Worm (Caenorhabditis elegans) whole organism, L4 larva: Measurements from ENCODE around the gene ZK1307.4.

Source experiments
- F37D6.2 ChIP-seq: sonication (generic microtip); optimal IDR thresholded peaks from 2 replicates; lab custom pipeline; 2016; ENCODE audit warnings: mild to moderate bottlenecking, missing genetic modification characterization, missing compliant biosample characterization
- F49E8.2 ChIP-seq: sonication (generic microtip); optimal IDR thresholded peaks from 2 replicates; lab custom pipeline; 2016; ENCODE audit warnings: missing compliant biosample characterization, mild to moderate bottlenecking, missing genetic modification characterization, borderline replicate concordance
- R02D3.7 ChIP-seq: fragments of 150-350 bp; sonication (generic microtip); optimal IDR thresholded peaks from 3 replicates; lab custom pipeline; 2014; ENCODE audit warnings: missing biosample characterization, missing genetic modification characterization
- T20F7.1 ChIP-seq: fragments of 200-800 bp; sonication (Bioruptor generic); optimal IDR thresholded peaks from 2 replicates; lab custom pipeline; 2018; ENCODE audit warnings: mild to moderate bottlenecking, missing genetic modification characterization, missing compliant biosample characterization
- T26A8.4 ChIP-seq: fragments of 200-800 bp; sonication (Bioruptor generic); IDR thresholded peaks from 2 replicates; pipeline ENCODE4 v1.3.6; 2022; ENCODE audit warnings: missing genetic modification characterization, missing compliant biosample characterization
- Y105C5A.15 ChIP-seq: fragments of 200-800 bp; sonication (Bioruptor generic); IDR thresholded peaks from 2 replicates; pipeline ENCODE4 v1.3.6; 2022; ENCODE audit warnings: missing genetic modification characterization, missing compliant biosample characterization
- Y48G9A.11 ChIP-seq: fragments of 200-800 bp; sonication (Bioruptor generic); IDR thresholded peaks from 2 replicates; pipeline ENCODE4 v1.3.6; 2022; ENCODE audit warnings: missing genetic modification reagents, missing genetic modification characterization, missing compliant biosample characterization
- Y5F2A.4 ChIP-seq: fragments of 200-800 bp; sonication (Bioruptor generic); optimal IDR thresholded peaks from 2 replicates; lab custom pipeline; 2018; ENCODE audit warnings: mild to moderate bottlenecking, missing genetic modification characterization, missing compliant biosample characterization
- ZK546.5 ChIP-seq, 2 experiments: sonication (generic microtip); optimal IDR thresholded peaks; 2 replicates each; lab custom pipeline; 2017; ENCODE audit warnings: missing biosample characterization in 2 of 2, missing genetic modification characterization in 2 of 2
- aha-1 ChIP-seq: fragments of 150-350 bp; peaks from one replicate; lab custom pipeline; 2014; ENCODE audit warnings: missing biosample characterization, missing genetic modification characterization
- ama-1 ChIP-seq: fragments of 150-350 bp; optimal IDR thresholded peaks from 2 replicates; lab custom pipeline; 2014; ENCODE audit warnings: inconsistent platforms, mixed read lengths
- arid-1 ChIP-seq: fragments of 200-800 bp; sonication (Bioruptor generic); conservative IDR thresholded peaks from 2 replicates; pipeline ENCODE4 v1.3.6; 2022; ENCODE audit warnings: missing genetic modification reagents, missing genetic modification characterization, missing compliant biosample characterization
- attf-4 ChIP-seq: sonication (generic microtip); optimal IDR thresholded peaks from 3 replicates; lab custom pipeline; 2017; ENCODE audit warnings: missing biosample characterization, missing genetic modification characterization
- ceh-82 ChIP-seq: sonication (generic microtip); optimal IDR thresholded peaks from 2 replicates; lab custom pipeline; 2017; ENCODE audit warnings: missing biosample characterization, missing genetic modification characterization
- ctbp-1 ChIP-seq: fragments of 200-800 bp; sonication (Bioruptor generic); IDR thresholded peaks from 2 replicates; pipeline ENCODE4 v1.3.6; 2022; ENCODE audit warnings: missing genetic modification reagents, missing genetic modification characterization, missing compliant biosample characterization
- daf-12 ChIP-seq: fragments of 150-350 bp; optimal IDR thresholded peaks from 2 replicates; lab custom pipeline; 2014; ENCODE audit warnings: missing biosample characterization, missing genetic modification reagents, missing genetic modification characterization
- daf-16 ChIP-seq, 3 experiments: sonication (generic microtip); optimal IDR thresholded peaks; 2 replicates each; lab custom pipeline; 2016 to 2017; ENCODE audit warnings: missing genetic modification characterization in 3 of 3, missing genetic modification reagents in 3 of 3, mild to moderate bottlenecking in 2 of 3, missing compliant biosample characterization in 2 of 3, missing biosample characterization in 1 of 3, moderate library complexity in 1 of 3
- dmd-6 ChIP-seq: fragments of 200-800 bp; sonication (Bioruptor generic); IDR thresholded peaks from 2 replicates; pipeline ENCODE4 v1.3.6; 2022; ENCODE audit warnings: missing genetic modification reagents, missing genetic modification characterization, missing compliant biosample characterization
- duxl-1 ChIP-seq: sonication (generic microtip); optimal IDR thresholded peaks from 2 replicates; lab custom pipeline; 2016; ENCODE audit warnings: mild to moderate bottlenecking, missing genetic modification characterization, moderate library complexity, missing compliant biosample characterization; ENCODE audit not compliant: poor library complexity
- dve-1 ChIP-seq: sonication (generic microtip); optimal IDR thresholded peaks from 2 replicates; lab custom pipeline; 2017; ENCODE audit warnings: antibody characterized with exemption, mild to moderate bottlenecking, missing genetic modification characterization, missing compliant biosample characterization; ENCODE audit not compliant: insufficient read depth
- egl-43 ChIP-seq: fragments of 200-800 bp; sonication (Bioruptor generic); IDR thresholded peaks from 2 replicates; pipeline ENCODE4 v1.3.6; 2022; ENCODE audit warnings: missing genetic modification reagents, missing genetic modification characterization, missing compliant biosample characterization
- hif-1 ChIP-seq, 2 experiments: sonication (generic microtip); optimal IDR thresholded peaks; 2 replicates each; lab custom pipeline; 2016 to 2017; ENCODE audit warnings: missing compliant biosample characterization in 2 of 2, missing genetic modification characterization in 2 of 2, missing genetic modification reagents in 2 of 2, missing genotype in 2 of 2, mild to moderate bottlenecking in 1 of 2
- hlh-11 ChIP-seq: fragments of 200-800 bp; sonication (Bioruptor generic); optimal IDR thresholded peaks from 2 replicates; lab custom pipeline; 2018; ENCODE audit warnings: mild to moderate bottlenecking, missing genetic modification characterization, missing compliant biosample characterization
- hlh-30 ChIP-seq: sonication (generic microtip); optimal IDR thresholded peaks from 2 replicates; lab custom pipeline; 2017; ENCODE audit warnings: antibody characterized with exemption, mild to moderate bottlenecking, missing genetic modification characterization, missing compliant biosample characterization; ENCODE audit not compliant: insufficient read depth
- lin-1 ChIP-seq: fragments of 200-800 bp; sonication (Bioruptor generic); IDR thresholded peaks from 2 replicates; pipeline ENCODE4 v1.3.6; 2022; ENCODE audit warnings: missing genetic modification reagents, missing genetic modification characterization, missing compliant biosample characterization
- lin-13 ChIP-seq: fragments of 150-350 bp; optimal IDR thresholded peaks from 2 replicates; lab custom pipeline; 2014; ENCODE audit warnings: missing biosample characterization, missing genetic modification reagents, missing genetic modification characterization
- lsy-2 ChIP-seq, 2 experiments: fragments of 150-350 bp in 1 of 2; sonication (generic microtip) in 1 of 2; optimal IDR thresholded peaks; 2 replicates each; lab custom pipeline; 2014 to 2017; ENCODE audit warnings: missing biosample characterization in 2 of 2, missing genetic modification characterization in 2 of 2
- madf-5 ChIP-seq, 2 experiments: fragments of 200-800 bp; sonication (Bioruptor generic); IDR thresholded peaks; 2 replicates each; pipeline ENCODE4 v1.3.6; 2022; ENCODE audit warnings: missing compliant biosample characterization in 2 of 2, missing genetic modification characterization in 2 of 2
- mdl-1 ChIP-seq, 2 experiments: fragments of 150-350 bp in 1 of 2; sonication (generic microtip) in 1 of 2; optimal IDR thresholded peaks; 2 replicates each; lab custom pipeline; 2014 to 2017; ENCODE audit warnings: missing biosample characterization in 2 of 2, missing genetic modification characterization in 2 of 2
- mdt-29 ChIP-seq: fragments of 200-800 bp; sonication (Bioruptor generic); IDR thresholded peaks from 2 replicates; pipeline ENCODE4 v1.3.6; 2022; ENCODE audit warnings: missing genetic modification reagents, missing genetic modification characterization, missing compliant biosample characterization
- mes-2 ChIP-seq: sonication (generic microtip); optimal IDR thresholded peaks from 2 replicates; lab custom pipeline; 2016; ENCODE audit warnings: missing genotype, mild to moderate bottlenecking, missing genetic modification characterization, missing compliant biosample characterization; ENCODE audit not compliant: poor library complexity, severe bottlenecking
- mxl-2 ChIP-seq: fragments of 200-800 bp; sonication (Bioruptor generic); conservative IDR thresholded peaks from 2 replicates; pipeline ENCODE4 v1.3.6; 2022; ENCODE audit warnings: missing genetic modification reagents, missing genetic modification characterization, missing compliant biosample characterization
- mxl-3 ChIP-seq: fragments of 200-800 bp; sonication (Bioruptor generic); optimal IDR thresholded peaks from 2 replicates; lab custom pipeline; 2018; ENCODE audit warnings: mild to moderate bottlenecking, missing genetic modification characterization, missing compliant biosample characterization
- nhr-11 ChIP-seq: fragments of 150-350 bp; optimal IDR thresholded peaks from 2 replicates; lab custom pipeline; 2014; ENCODE audit warnings: missing biosample characterization, missing genetic modification characterization
- nhr-237 ChIP-seq: sonication (generic microtip); optimal IDR thresholded peaks from 2 replicates; lab custom pipeline; 2017; ENCODE audit warnings: missing biosample characterization, missing genetic modification characterization
- nhr-28 ChIP-seq: fragments of 150-350 bp; optimal IDR thresholded peaks from 2 replicates; lab custom pipeline; 2014; ENCODE audit warnings: missing biosample characterization, missing genetic modification characterization
- nhr-48 ChIP-seq: sonication (generic microtip); optimal IDR thresholded peaks from 2 replicates; lab custom pipeline; 2016; ENCODE audit warnings: mild to moderate bottlenecking, missing genetic modification characterization, missing compliant biosample characterization
- nhr-6 ChIP-seq: fragments of 150-350 bp; optimal IDR thresholded peaks from 2 replicates; lab custom pipeline; 2014; ENCODE audit warnings: missing biosample characterization, missing genetic modification characterization
- nhr-77 ChIP-seq: fragments of 150-350 bp; optimal IDR thresholded peaks from 2 replicates; lab custom pipeline; 2014; ENCODE audit warnings: missing biosample characterization, missing genetic modification characterization
- php-3 ChIP-seq: fragments of 200-800 bp; sonication (Bioruptor generic); IDR thresholded peaks from 2 replicates; pipeline ENCODE4 v1.3.6; 2022; ENCODE audit warnings: missing genetic modification reagents, missing genetic modification characterization, missing compliant biosample characterization
- tag-97 ChIP-seq: fragments of 200-800 bp; sonication (Bioruptor generic); IDR thresholded peaks from 2 replicates; pipeline ENCODE4 v1.3.6; 2022; ENCODE audit warnings: missing genetic modification characterization, missing compliant biosample characterization
- unc-39 ChIP-seq: sonication (generic microtip); optimal IDR thresholded peaks from 2 replicates; lab custom pipeline; 2017; ENCODE audit warnings: missing biosample characterization, missing genetic modification characterization
- unc-62 ChIP-seq, 3 experiments: fragments of 150-350 bp in 1 of 3; sonication (generic microtip); optimal IDR thresholded peaks in 2 of 3; peaks in 1 of 3; 1 replicate in 1 of 3; 2 replicates in 2 of 3; lab custom pipeline; 2014 to 2017; ENCODE audit warnings: missing biosample characterization in 3 of 3, missing genetic modification characterization in 3 of 3, missing genetic modification reagents in 3 of 3, missing genotype in 1 of 3
- zag-1 ChIP-seq: fragments of 150-350 bp; optimal IDR thresholded peaks from 2 replicates; lab custom pipeline; 2014; ENCODE audit warnings: missing biosample characterization, missing genetic modification characterization

Gene ZK1307.4

ce11 chrII:9607137-9607536 is 44.5 kb downstream of the ZK1307.4 start:
- peak; percentile 42 for TF ChIP-seq nhr-28 (tag; lab: Kevin White, UChicago)
- TF ChIP-seq daf-16 (GFP tag; optimal IDR thresholded peaks at IDR 0.05; lab: Kevin White, UChicago): no peak
- peak; percentile 70 for TF ChIP-seq daf-16 (tag; optimal IDR thresholded peaks at IDR 0.05; lab: Kevin White, UChicago)
- TF ChIP-seq T20F7.1 (GFP tag; lab: Kevin White, UChicago): no peak
- no peak for TF ChIP-seq Y5F2A.4 (GFP tag; lab: Kevin White, UChicago)
- TF ChIP-seq lin-1 (GFP tag; lab: Robert Waterston, UW): no peak
- TF ChIP-seq dmd-6 (GFP tag; lab: Robert Waterston, UW): peak; percentile 15; the same call in 1 of the 2 replicates
- peak; percentile 69 for TF ChIP-seq dve-1 (tag; lab: Kevin White, UChicago)

ce11 chrII:9606485-9607036 is 45.0 kb downstream of the ZK1307.4 start:
- peak; percentile 36 for TF ChIP-seq dmd-6 (GFP tag; lab: Robert Waterston, UW)
- TF ChIP-seq mes-2 (tag; lab: Kevin White, UChicago): no peak
- TF ChIP-seq hif-1 (tag; optimal IDR thresholded peaks at IDR 0.05; lab: Kevin White, UChicago): peak; percentile 57 to 97
- peak; percentile 2 for TF ChIP-seq T20F7.1 (GFP tag; lab: Kevin White, UChicago)
- TF ChIP-seq lin-13: no peak
- TF ChIP-seq nhr-48 (tag; lab: Kevin White, UChicago): no peak
- TF ChIP-seq aha-1 (tag; lab: Kevin White, UChicago): peak; percentile 94
- peak; percentile 67 for TF ChIP-seq dve-1 (tag; lab: Kevin White, UChicago)
- TF ChIP-seq egl-43: no peak
- no peak for TF ChIP-seq php-3 (GFP tag; lab: Robert Waterston, UW)
- TF ChIP-seq duxl-1 (tag; lab: Kevin White, UChicago): no peak
- no peak for TF ChIP-seq ctbp-1 (GFP tag; lab: Robert Waterston, UW)
- TF ChIP-seq tag-97 (GFP tag; lab: Robert Waterston, UW): no peak
- no peak for TF ChIP-seq zag-1 (tag; lab: Kevin White, UChicago)
- TF ChIP-seq mdl-1 (tag; optimal IDR thresholded peaks at IDR 0.05; lab: Kevin White, UChicago): peak in 1 of 2 experiments; percentile 77
- peak; percentile 38 for TF ChIP-seq hlh-11 (tag; lab: Kevin White, UChicago)
- TF ChIP-seq nhr-11 (tag; lab: Kevin White, UChicago): peak; percentile 59
- TF ChIP-seq Y105C5A.15: no peak
- no peak for TF ChIP-seq R02D3.7 (tag; lab: Kevin White, UChicago)
- TF ChIP-seq ceh-82 (tag; lab: Kevin White, UChicago): no peak
- TF ChIP-seq mxl-2: no peak
- TF ChIP-seq hlh-30 (tag; lab: Kevin White, UChicago): peak; percentile 36
- no peak for TF ChIP-seq Y48G9A.11 (GFP tag; lab: Robert Waterston, UW)
- TF ChIP-seq daf-12: no peak
- no peak for TF ChIP-seq ZK546.5 (tag; optimal IDR thresholded peaks at IDR 0.05; lab: Kevin White, UChicago)
- no peak for TF ChIP-seq nhr-237 (tag; lab: Kevin White, UChicago)
- no peak for TF ChIP-seq unc-39 (tag; lab: Kevin White, UChicago)
- TF ChIP-seq F49E8.2 (tag; lab: Kevin White, UChicago): no peak
- TF ChIP-seq arid-1: no peak
- no peak for TF ChIP-seq daf-16 (GFP tag; optimal IDR thresholded peaks at IDR 0.05; lab: Kevin White, UChicago)
- TF ChIP-seq daf-16 (tag; optimal IDR thresholded peaks at IDR 0.05; lab: Kevin White, UChicago): peak; percentile 63
- TF ChIP-seq, all 104 proteins: peak for 10

- TF ChIP-seq unc-62 (GFP tag; optimal IDR thresholded peaks at IDR 0.05 in 1 of 2; lab: Kevin White, UChicago) (peak in 1 of 2 experiments; percentile 8), unc-62 (tag; optimal IDR thresholded peaks at IDR 0.05; lab: Kevin White, UChicago) (no peak), T26A8.4 (GFP tag; lab: Robert Waterston, UW) (no peak), unc-39 (tag; lab: Kevin White, UChicago) (no peak), mdt-29 (no peak), mxl-3 (GFP tag; lab: Kevin White, UChicago) (peak; percentile 44), nhr-6 (tag; lab: Kevin White, UChicago) (no peak), attf-4 (no peak), F37D6.2 (tag; lab: Kevin White, UChicago) (no peak), nhr-77 (no peak), nhr-11 (tag; lab: Kevin White, UChicago) (peak; percentile 42), lsy-2 (tag; optimal IDR thresholded peaks at IDR 0.05; lab: Kevin White, UChicago) (no peak), egl-43 (no peak), T20F7.1 (GFP tag; lab: Kevin White, UChicago) (no peak), mdl-1 (tag; optimal IDR thresholded peaks at IDR 0.05; lab: Kevin White, UChicago) (peak in 1 of 2 experiments; percentile 59), ama-1 (lab: Kevin White, UChicago) (no peak), madf-5 (GFP tag; IDR thresholded peaks at IDR 0.05; lab: Robert Waterston, UW) (no peak), hlh-30 (tag; lab: Kevin White, UChicago) (peak; percentile 45), Y105C5A.15 (no peak), nhr-237 (tag; lab: Kevin White, UChicago) (no peak), nhr-28 (tag; lab: Kevin White, UChicago) (peak; percentile 61), ctbp-1 (GFP tag; lab: Robert Waterston, UW) (0 out of 2 replicates have a peak, but pooled peaks have one; percentile 30)
Measured at ce11 chrII:9605954-9606353, 45.6 kb downstream of the ZK1307.4 start.
